Worm (Caenorhabditis elegans) whole organism, L2 larva: ENCODE measurements around the gene Y41C4A.11.

Experiments used
- blmp-1 ChIP-seq: sonication (generic microtip); optimal IDR thresholded peaks from 2 replicates; lab custom pipeline; 2017; ENCODE audit warnings: missing genetic modification characterization, mild to moderate bottlenecking, missing compliant biosample characterization, antibody characterized with exemption, moderate library complexity; ENCODE audit not compliant: insufficient read depth
- fos-1 ChIP-seq: fragments of 150-350 bp; optimal IDR thresholded peaks from 2 replicates; lab custom pipeline; 2014; ENCODE audit warnings: missing biosample characterization, missing genetic modification characterization
- mbf-1 ChIP-seq: sonication (generic microtip); optimal IDR thresholded peaks from 2 replicates; lab custom pipeline; 2017; ENCODE audit warnings: missing biosample characterization, missing genetic modification characterization
- mdl-1 ChIP-seq, 2 experiments: fragments of 150-350 bp in 1 of 2; sonication (generic microtip) in 1 of 2; optimal IDR thresholded peaks; 2 replicates each; lab custom pipeline; 2017; ENCODE audit warnings: missing biosample characterization in 2 of 2, missing genetic modification characterization in 2 of 2
- nhr-11 ChIP-seq: fragments of 150-350 bp; optimal IDR thresholded peaks from 2 replicates; lab custom pipeline; 2014; ENCODE audit warnings: missing biosample characterization, missing genetic modification characterization
- nhr-12 ChIP-seq: fragments of 150-350 bp; optimal IDR thresholded peaks from 2 replicates; lab custom pipeline; 2014; ENCODE audit warnings: missing biosample characterization, missing genetic modification characterization
- nhr-129 ChIP-seq: fragments of 150-350 bp; optimal IDR thresholded peaks from 2 replicates; lab custom pipeline; 2014; ENCODE audit warnings: missing biosample characterization, missing genetic modification characterization
- nhr-21 ChIP-seq: fragments of 150-350 bp; optimal IDR thresholded peaks from 2 replicates; lab custom pipeline; 2014; ENCODE audit warnings: missing biosample characterization, missing genetic modification characterization
- nhr-23 ChIP-seq: fragments of 150-350 bp; optimal IDR thresholded peaks from 2 replicates; lab custom pipeline; 2014; ENCODE audit warnings: missing biosample characterization, missing genetic modification reagents, missing genetic modification characterization
- snpc-4 ChIP-seq: fragments of 150-350 bp; optimal IDR thresholded peaks from 2 replicates; lab custom pipeline; 2014; ENCODE audit warnings: missing biosample characterization, missing genetic modification characterization
- ztf-1 ChIP-seq: fragments of 200-800 bp; sonication (Bioruptor generic); conservative IDR thresholded peaks from 2 replicates; pipeline ENCODE4 v1.3.6; 2022; ENCODE audit warnings: missing genetic modification characterization, missing compliant biosample characterization
- ztf-11 ChIP-seq: sonication (generic microtip); optimal IDR thresholded peaks from 2 replicates; lab custom pipeline; 2017; ENCODE audit warnings: missing biosample characterization, missing genetic modification characterization

DNA sequence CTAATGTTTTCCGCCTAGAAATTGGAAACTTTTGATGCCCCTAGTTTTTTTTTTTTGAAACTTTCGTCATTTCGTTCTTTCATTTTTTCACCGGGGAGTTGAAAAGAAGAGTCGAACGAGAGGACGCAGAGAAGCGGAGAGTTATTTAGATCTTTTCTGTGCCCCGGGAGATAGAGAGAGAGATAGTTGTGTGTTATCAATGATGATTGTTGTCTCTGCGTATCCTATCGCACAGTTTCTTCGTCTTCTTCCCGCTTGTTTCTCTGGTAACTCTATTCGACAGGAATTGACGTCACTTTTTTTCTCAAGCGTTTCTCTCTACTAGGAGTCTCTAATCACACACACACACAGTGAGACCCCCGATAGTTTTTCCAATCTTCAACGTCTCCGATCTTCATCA is 30.4 kb upstream of the Y41C4A.11 start:
- peak; percentile 70 for TF ChIP-seq blmp-1 (tag; lab: Kevin White, UChicago)
- TF ChIP-seq snpc-4 (tag; lab: Kevin White, UChicago): no peak
- peak in 1 of 2 experiments; percentile 20 for TF ChIP-seq mdl-1 (tag; optimal IDR thresholded peaks at IDR 0.05; lab: Kevin White, UChicago)
- TF ChIP-seq ztf-11 (tag; lab: Kevin White, UChicago): no peak
- TF ChIP-seq mbf-1 (tag; lab: Kevin White, UChicago): no peak
- TF ChIP-seq nhr-129 (tag; lab: Kevin White, UChicago): peak; percentile 75
- TF ChIP-seq nhr-11 (tag; lab: Kevin White, UChicago): no peak
- TF ChIP-seq ztf-1 (GFP tag; lab: Robert Waterston, UW): no peak
- peak; percentile 53 for TF ChIP-seq nhr-21 (tag; lab: Kevin White, UChicago)
- no peak for TF ChIP-seq nhr-23 (tag; lab: Kevin White, UChicago)
- TF ChIP-seq nhr-12: no peak
- peak; percentile 96 for TF ChIP-seq fos-1
